Worm (Caenorhabditis elegans): ENCODE results near the gene slc-25A32.

DNA sequence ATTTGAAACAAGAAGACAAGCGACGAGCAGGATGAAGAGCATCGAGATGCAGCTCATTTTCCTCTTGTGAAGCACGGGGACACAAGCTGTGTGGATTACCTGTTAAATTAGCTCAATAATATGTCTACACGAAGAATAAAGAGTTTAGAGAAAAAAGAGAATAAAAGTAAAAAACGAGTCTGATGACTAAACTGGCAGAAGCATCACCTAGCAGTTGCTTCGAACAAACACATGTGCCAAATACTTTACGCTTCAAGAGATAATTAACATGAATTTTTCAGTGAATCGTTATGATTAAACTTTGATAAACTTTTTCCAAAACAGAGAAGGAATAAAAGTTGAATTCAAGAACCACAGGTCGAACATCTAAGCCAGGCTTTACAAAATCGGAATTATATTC, 19.2 kb downstream of the slc-25A32 start, which contains the start of gene nlp-55:
- TF ChIP-seq ama-1 (optimal IDR thresholded peaks at IDR 0.05) (no peak), elt-1 (tag; optimal IDR thresholded peaks at IDR 0.05) (no peak), dmd-4 (tag; optimal IDR thresholded peaks at IDR 0.05) (no peak), nhr-237 (tag; optimal IDR thresholded peaks at IDR 0.05) (no peak), nhr-12 (tag; optimal IDR thresholded peaks at IDR 0.05) (no peak), mdl-1 (tag; optimal IDR thresholded peaks at IDR 0.05) (no peak), lin-13 (GFP tag; optimal IDR thresholded peaks at IDR 0.05) (no peak), lsy-2 (tag; optimal IDR thresholded peaks at IDR 0.05) (no peak), unc-62 (GFP tag; optimal IDR thresholded peaks at IDR 0.05) (no peak), egl-27 (tag; optimal IDR thresholded peaks at IDR 0.05) (no peak), sem-4 (tag; optimal IDR thresholded peaks at IDR 0.05) (no peak), ztf-4 (tag; optimal IDR thresholded peaks at IDR 0.05) (no peak)
